Worm (Caenorhabditis elegans) whole organism, L2 larva: ENCODE measurements around the gene csa-1.

ENCODE experiments used
- C34F6.9 ChIP-seq: fragments of 150-350 bp; optimal IDR thresholded peaks from 2 replicates; lab custom pipeline; 2014; ENCODE audit warnings: missing biosample characterization, missing genetic modification characterization
- F13H6.1 ChIP-seq: sonication (generic microtip); optimal IDR thresholded peaks from 2 replicates; lab custom pipeline; 2016; ENCODE audit warnings: missing genetic modification characterization, missing compliant biosample characterization
- R02D3.7 ChIP-seq: fragments of 150-350 bp; optimal IDR thresholded peaks from 2 replicates; lab custom pipeline; 2014; ENCODE audit warnings: missing biosample characterization, missing genetic modification characterization
- Y55F3AM.14 ChIP-seq: fragments of 200-800 bp; sonication (Bioruptor generic); optimal IDR thresholded peaks from 2 replicates; lab custom pipeline; 2018; ENCODE audit warnings: mild to moderate bottlenecking, missing genetic modification characterization, missing compliant biosample characterization
- ZK546.5 ChIP-seq: sonication (generic microtip); optimal IDR thresholded peaks from 2 replicates; lab custom pipeline; 2017; ENCODE audit warnings: missing biosample characterization, missing genetic modification characterization
- alr-1 ChIP-seq: fragments of 150-350 bp; optimal IDR thresholded peaks from 2 replicates; lab custom pipeline; 2014; ENCODE audit warnings: missing biosample characterization, missing genetic modification characterization
- aly-2 ChIP-seq: fragments of 150-350 bp; optimal IDR thresholded peaks from 2 replicates; lab custom pipeline; 2014; ENCODE audit warnings: missing biosample characterization, missing genetic modification characterization
- ama-1 ChIP-seq: fragments of 150-350 bp; optimal IDR thresholded peaks from 2 replicates; lab custom pipeline; 2018; ENCODE audit warnings: inconsistent platforms
- blmp-1 ChIP-seq: sonication (generic microtip); optimal IDR thresholded peaks from 2 replicates; lab custom pipeline; 2017; ENCODE audit warnings: missing genetic modification characterization, mild to moderate bottlenecking, missing compliant biosample characterization, antibody characterized with exemption, moderate library complexity; ENCODE audit not compliant: insufficient read depth
- ceh-16 ChIP-seq: fragments of 150-350 bp; optimal IDR thresholded peaks from 2 replicates; lab custom pipeline; 2014; ENCODE audit warnings: missing biosample characterization, missing genetic modification characterization
- ceh-82 ChIP-seq: fragments of 150-350 bp; optimal IDR thresholded peaks from 2 replicates; lab custom pipeline; 2014; ENCODE audit warnings: missing biosample characterization, missing genetic modification characterization
- dmd-4 ChIP-seq: sonication (generic microtip); optimal IDR thresholded peaks from 2 replicates; lab custom pipeline; 2017; ENCODE audit warnings: missing biosample characterization, missing genetic modification characterization
- egl-27 ChIP-seq: sonication (generic microtip); optimal IDR thresholded peaks from 3 replicates; lab custom pipeline; 2017; ENCODE audit warnings: missing biosample characterization, missing genetic modification reagents, missing genetic modification characterization
- elt-1 ChIP-seq: fragments of 150-350 bp; optimal IDR thresholded peaks from 2 replicates; lab custom pipeline; 2014; ENCODE audit warnings: missing biosample characterization, missing genetic modification characterization
- elt-3 ChIP-seq: sonication (generic microtip); optimal IDR thresholded peaks from 2 replicates; lab custom pipeline; 2017; ENCODE audit warnings: missing biosample characterization, missing genetic modification characterization
- fos-1 ChIP-seq: fragments of 150-350 bp; optimal IDR thresholded peaks from 2 replicates; lab custom pipeline; 2014; ENCODE audit warnings: missing biosample characterization, missing genetic modification characterization
- lin-11 ChIP-seq: fragments of 150-350 bp; sonication (generic microtip); optimal IDR thresholded peaks from 2 replicates; lab custom pipeline; 2014; ENCODE audit warnings: missing biosample characterization, missing genetic modification characterization, inconsistent platforms, mixed read lengths
- lin-13 ChIP-seq: fragments of 150-350 bp; optimal IDR thresholded peaks from 2 replicates; lab custom pipeline; 2014; ENCODE audit warnings: missing biosample characterization, missing genetic modification reagents, missing genetic modification characterization
- lin-39 ChIP-seq: fragments of 150-350 bp; optimal IDR thresholded peaks from 2 replicates; lab custom pipeline; 2014; ENCODE audit warnings: missing biosample characterization, missing genetic modification reagents, missing genetic modification characterization
- lsy-2 ChIP-seq, 2 experiments: fragments of 150-350 bp in 1 of 2; sonication (generic microtip) in 1 of 2; optimal IDR thresholded peaks; 2 replicates each; lab custom pipeline; 2014 to 2017; ENCODE audit warnings: missing biosample characterization in 2 of 2, missing genetic modification characterization in 2 of 2
- mab-5 ChIP-seq: fragments of 150-350 bp; optimal IDR thresholded peaks from 2 replicates; lab custom pipeline; 2014; ENCODE audit warnings: missing biosample characterization, missing genetic modification characterization
- mbf-1 ChIP-seq: sonication (generic microtip); optimal IDR thresholded peaks from 2 replicates; lab custom pipeline; 2017; ENCODE audit warnings: missing biosample characterization, missing genetic modification characterization
- mdl-1 ChIP-seq, 2 experiments: fragments of 150-350 bp in 1 of 2; sonication (generic microtip) in 1 of 2; optimal IDR thresholded peaks; 2 replicates each; lab custom pipeline; 2017; ENCODE audit warnings: missing biosample characterization in 2 of 2, missing genetic modification characterization in 2 of 2
- nhr-10 ChIP-seq: sonication (generic microtip); optimal IDR thresholded peaks from 2 replicates; lab custom pipeline; 2017; ENCODE audit warnings: missing biosample characterization, missing genetic modification characterization
- nhr-11 ChIP-seq: fragments of 150-350 bp; optimal IDR thresholded peaks from 2 replicates; lab custom pipeline; 2014; ENCODE audit warnings: missing biosample characterization, missing genetic modification characterization
- nhr-12 ChIP-seq: fragments of 150-350 bp; optimal IDR thresholded peaks from 2 replicates; lab custom pipeline; 2014; ENCODE audit warnings: missing biosample characterization, missing genetic modification characterization
- nhr-129 ChIP-seq: fragments of 150-350 bp; optimal IDR thresholded peaks from 2 replicates; lab custom pipeline; 2014; ENCODE audit warnings: missing biosample characterization, missing genetic modification characterization
- nhr-21 ChIP-seq: fragments of 150-350 bp; optimal IDR thresholded peaks from 2 replicates; lab custom pipeline; 2014; ENCODE audit warnings: missing biosample characterization, missing genetic modification characterization
- nhr-23 ChIP-seq: fragments of 150-350 bp; optimal IDR thresholded peaks from 2 replicates; lab custom pipeline; 2014; ENCODE audit warnings: missing biosample characterization, missing genetic modification reagents, missing genetic modification characterization
- nhr-237 ChIP-seq: fragments of 150-350 bp; optimal IDR thresholded peaks from 2 replicates; lab custom pipeline; 2014; ENCODE audit warnings: missing biosample characterization, missing genetic modification characterization
- nhr-6 ChIP-seq: fragments of 150-350 bp; optimal IDR thresholded peaks from 2 replicates; lab custom pipeline; 2014; ENCODE audit warnings: missing biosample characterization, missing genetic modification characterization
- peb-1 ChIP-seq: fragments of 150-350 bp; optimal IDR thresholded peaks from 2 replicates; lab custom pipeline; 2014; ENCODE audit warnings: missing biosample characterization, missing genetic modification characterization
- sem-4 ChIP-seq: fragments of 150-350 bp; optimal IDR thresholded peaks from 2 replicates; lab custom pipeline; 2014; ENCODE audit warnings: missing biosample characterization, missing genetic modification reagents, missing genetic modification characterization
- skn-1 ChIP-seq: sonication (generic microtip); optimal IDR thresholded peaks from 2 replicates; lab custom pipeline; 2017; ENCODE audit warnings: missing biosample characterization, missing genetic modification characterization
- sma-9 ChIP-seq, 2 experiments: fragments of 150-350 bp in 1 of 2; sonication (generic microtip) in 1 of 2; optimal IDR thresholded peaks; 2 replicates each; lab custom pipeline; 2014 to 2016; ENCODE audit warnings: missing genetic modification characterization in 2 of 2, mild to moderate bottlenecking in 1 of 2, missing biosample characterization in 1 of 2, missing compliant biosample characterization in 1 of 2, missing genetic modification reagents in 1 of 2, moderate library complexity in 1 of 2
- snpc-4 ChIP-seq: fragments of 150-350 bp; optimal IDR thresholded peaks from 2 replicates; lab custom pipeline; 2014; ENCODE audit warnings: missing biosample characterization, missing genetic modification characterization
- unc-39 ChIP-seq: fragments of 150-350 bp; optimal IDR thresholded peaks from 2 replicates; lab custom pipeline; 2014; ENCODE audit warnings: missing biosample characterization, missing genetic modification characterization
- unc-55 ChIP-seq: fragments of 150-350 bp; sonication (generic microtip); optimal IDR thresholded peaks from 3 replicates; lab custom pipeline; 2014; ENCODE audit warnings: missing biosample characterization, missing genetic modification reagents, missing genetic modification characterization
- unc-62 ChIP-seq: fragments of 150-350 bp; optimal IDR thresholded peaks from 2 replicates; lab custom pipeline; 2014; ENCODE audit warnings: missing biosample characterization, missing genetic modification reagents, missing genetic modification characterization
- zag-1 ChIP-seq: fragments of 150-350 bp; optimal IDR thresholded peaks from 2 replicates; lab custom pipeline; 2014; ENCODE audit warnings: missing biosample characterization, missing genetic modification characterization
- ztf-1 ChIP-seq: fragments of 200-800 bp; sonication (Bioruptor generic); conservative IDR thresholded peaks from 2 replicates; pipeline ENCODE4 v1.3.6; 2022; ENCODE audit warnings: missing genetic modification characterization, missing compliant biosample characterization
- ztf-11 ChIP-seq: sonication (generic microtip); optimal IDR thresholded peaks from 2 replicates; lab custom pipeline; 2017; ENCODE audit warnings: missing biosample characterization, missing genetic modification characterization
- ztf-4 ChIP-seq: fragments of 150-350 bp; optimal IDR thresholded peaks from 2 replicates; lab custom pipeline; 2014; ENCODE audit warnings: missing biosample characterization, missing genetic modification characterization

csa-1 gene

ce11 chrII:9333034-9333433 is 13.5 kb upstream of the csa-1 start:
- TF ChIP-seq nhr-6 (tag; lab: Kevin White, UChicago) = no peak
- TF ChIP-seq Y55F3AM.14 = no peak
- TF ChIP-seq, all 48 proteins: peak for 0

DNA sequence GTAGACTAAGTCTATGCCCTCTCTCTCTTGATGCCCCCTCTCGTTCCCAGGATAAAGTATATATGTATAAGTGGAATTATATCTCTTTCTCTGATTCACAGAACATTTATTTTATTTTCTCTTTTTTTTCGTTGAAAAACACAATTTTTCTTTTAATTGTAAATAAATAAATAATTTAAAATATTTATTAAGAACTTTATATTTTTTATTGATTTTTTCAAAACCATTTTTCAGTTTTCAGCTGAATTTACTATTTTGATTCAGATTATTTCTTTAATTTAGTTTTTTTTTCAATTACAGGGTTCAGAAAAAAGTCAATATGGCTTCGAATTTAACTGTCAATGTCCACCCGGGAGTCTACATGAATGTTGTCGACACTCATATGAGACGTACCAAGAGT is 11.8 kb upstream of the csa-1 start, which contains the start of gene eif-3.F:
Gene eif-3.F, plus strand, starts transcription at position 301 of the 400 bp plus-strand sequence.
- TF ChIP-seq R02D3.7 (tag; lab: Kevin White, UChicago) (no peak), ztf-11 (tag; lab: Kevin White, UChicago) (no peak), sma-9 (GFP tag; optimal IDR thresholded peaks at IDR 0.05; lab: Kevin White, UChicago) (no peak), sma-9 (tag; optimal IDR thresholded peaks at IDR 0.05; lab: Kevin White, UChicago) (no peak), nhr-237 (tag; lab: Kevin White, UChicago) (no peak), ceh-82 (tag; lab: Kevin White, UChicago) (no peak), F13H6.1 (tag; lab: Kevin White, UChicago) (no peak), lin-13 (no peak), ZK546.5 (no peak), snpc-4 (tag; lab: Kevin White, UChicago) (no peak)

DNA sequence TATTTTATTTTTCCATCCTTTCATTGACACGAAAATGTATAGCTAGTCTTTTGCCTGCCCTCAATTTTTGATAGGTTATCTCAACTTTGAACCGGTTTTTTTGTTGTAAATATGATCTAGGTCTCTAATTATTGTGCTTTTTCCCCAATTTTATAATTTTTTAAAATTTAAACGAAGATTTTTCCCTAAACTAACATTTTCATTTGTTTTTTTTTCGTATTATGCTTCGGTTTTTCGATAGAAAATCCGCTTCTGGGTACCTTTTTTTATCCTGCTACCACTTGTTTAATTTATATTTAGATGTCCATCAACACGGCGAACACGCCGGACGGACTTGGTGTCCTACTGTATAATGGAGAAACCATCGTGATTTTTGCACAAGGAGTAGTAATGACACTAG is 9.9 kb upstream of the csa-1 start, which contains the start of gene wbp-2:
Gene wbp-2, plus strand, starts transcription at position 301 of the 400 bp plus-strand sequence.
- TF ChIP-seq elt-1 (tag; lab: Kevin White, UChicago) (no peak), egl-27 (tag; lab: Kevin White, UChicago) (no peak), sem-4 (no peak), lin-11 (tag; lab: Kevin White, UChicago) (no peak), unc-39 (tag; lab: Kevin White, UChicago) (no peak), snpc-4 (tag; lab: Kevin White, UChicago) (no peak), nhr-23 (no peak), fos-1 (no peak), mbf-1 (tag; lab: Kevin White, UChicago) (no peak), mdl-1 (tag; optimal IDR thresholded peaks at IDR 0.05; lab: Kevin White, UChicago) (no peak), blmp-1 (no peak), nhr-6 (tag; lab: Kevin White, UChicago) (no peak)

ce11 chrII:9325555-9325954 is 6.0 kb upstream of the csa-1 start:
- no peak for TF ChIP-seq zag-1 (tag; lab: Kevin White, UChicago)
- TF ChIP-seq fos-1 = peak; percentile 70
- TF ChIP-seq ztf-4 = no peak
- TF ChIP-seq blmp-1 = no peak
- no peak for TF ChIP-seq ama-1 (lab: Kevin White, UChicago)
- TF ChIP-seq, all 48 proteins: peak for 1

DNA sequence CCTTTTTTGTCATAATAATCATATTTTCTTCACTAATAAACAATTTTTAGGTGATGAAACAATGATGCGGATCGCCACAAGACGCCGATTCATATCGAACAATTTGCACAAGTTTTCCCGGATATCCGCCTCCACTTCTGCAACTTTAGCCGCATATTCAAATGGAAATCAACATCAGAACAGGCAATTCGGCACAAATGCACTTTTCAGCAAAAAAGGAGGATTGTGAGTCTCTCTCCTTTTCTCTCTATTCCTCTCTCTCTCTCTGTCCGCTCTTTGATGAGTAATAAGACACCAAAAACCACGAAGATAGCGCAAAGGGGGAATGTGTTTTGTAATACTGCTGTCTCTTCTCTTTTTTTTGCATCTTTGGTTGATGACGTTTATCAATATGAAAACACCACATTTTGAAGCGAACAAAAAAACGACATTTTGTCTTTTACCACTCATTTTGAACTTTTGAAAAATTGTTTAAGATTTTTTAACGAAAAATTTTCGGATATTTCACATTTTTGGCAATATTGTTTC is 5.4 kb upstream of the csa-1 start, which contains the start of gene eat-3:
Gene eat-3, plus strand, starts transcription at position 51 of the 528 bp plus-strand sequence.
- no peak for TF ChIP-seq nhr-10
- TF ChIP-seq peb-1 (tag; lab: Kevin White, UChicago) = no peak
- TF ChIP-seq lin-13 = no peak
- TF ChIP-seq alr-1 = no peak
- no peak for TF ChIP-seq elt-1 (tag; lab: Kevin White, UChicago)
- no peak for TF ChIP-seq mab-5 (tag; lab: Kevin White, UChicago)
- no peak for TF ChIP-seq aly-2 (tag; lab: Kevin White, UChicago)
- no peak for TF ChIP-seq dmd-4 (tag; lab: Kevin White, UChicago)
- no peak for TF ChIP-seq nhr-6 (tag; lab: Kevin White, UChicago)
- TF ChIP-seq ama-1 (lab: Kevin White, UChicago) = no peak
- TF ChIP-seq lsy-2 (tag; optimal IDR thresholded peaks at IDR 0.05; lab: Kevin White, UChicago) = peak in 1 of 2 experiments; percentile 45
- no peak for TF ChIP-seq unc-39 (tag; lab: Kevin White, UChicago)
- TF ChIP-seq Y55F3AM.14 = no peak
- peak; percentile 84 for TF ChIP-seq fos-1
- no peak for TF ChIP-seq ztf-1 (GFP tag; lab: Robert Waterston, UW)
- no peak for TF ChIP-seq ceh-82 (tag; lab: Kevin White, UChicago)
- no peak for TF ChIP-seq ztf-4
- no peak for TF ChIP-seq nhr-11 (tag; lab: Kevin White, UChicago)
- TF ChIP-seq ceh-16 (tag; lab: Kevin White, UChicago) = no peak
- no peak for TF ChIP-seq skn-1 (tag; lab: Kevin White, UChicago)
- no peak for TF ChIP-seq lin-11 (tag; lab: Kevin White, UChicago)
- TF ChIP-seq elt-3 (tag; lab: Kevin White, UChicago) = no peak
- TF ChIP-seq R02D3.7 (tag; lab: Kevin White, UChicago) = no peak
- TF ChIP-seq snpc-4 (tag; lab: Kevin White, UChicago) = no peak
- TF ChIP-seq mbf-1 (tag; lab: Kevin White, UChicago) = no peak
- no peak for TF ChIP-seq lin-39 (tag; lab: Kevin White, UChicago)
- TF ChIP-seq zag-1 (tag; lab: Kevin White, UChicago) = peak; percentile 51
- TF ChIP-seq unc-62 = no peak
- TF ChIP-seq nhr-21 (tag; lab: Kevin White, UChicago) = no peak
- peak; percentile 29 for TF ChIP-seq nhr-129 (tag; lab: Kevin White, UChicago)
- peak; percentile 86 for TF ChIP-seq unc-55 (GFP tag; lab: Kevin White, UChicago)
- TF ChIP-seq nhr-12 (tag; lab: Kevin White, UChicago) = no peak
- TF ChIP-seq sem-4 = peak; percentile 10
- peak; percentile 46 for TF ChIP-seq C34F6.9
- peak; percentile 72 for TF ChIP-seq sma-9 (GFP tag; optimal IDR thresholded peaks at IDR 0.05; lab: Kevin White, UChicago)
- no peak for TF ChIP-seq sma-9 (tag; optimal IDR thresholded peaks at IDR 0.05; lab: Kevin White, UChicago)
- no peak for TF ChIP-seq nhr-237 (tag; lab: Kevin White, UChicago)
